Worm (Caenorhabditis elegans) whole organism, L2 larva: ENCODE measurements around the gene str-123.

Source experiments
- R02D3.7 ChIP-seq: fragments of 150-350 bp; optimal IDR thresholded peaks from 2 replicates; lab custom pipeline; 2014; ENCODE audit warnings: missing biosample characterization, missing genetic modification characterization
- ama-1 ChIP-seq: fragments of 150-350 bp; optimal IDR thresholded peaks from 2 replicates; lab custom pipeline; 2018; ENCODE audit warnings: inconsistent platforms
- blmp-1 ChIP-seq: sonication (generic microtip); optimal IDR thresholded peaks from 2 replicates; lab custom pipeline; 2017; ENCODE audit warnings: missing genetic modification characterization, mild to moderate bottlenecking, missing compliant biosample characterization, antibody characterized with exemption, moderate library complexity; ENCODE audit not compliant: insufficient read depth
- ceh-82 ChIP-seq: fragments of 150-350 bp; optimal IDR thresholded peaks from 2 replicates; lab custom pipeline; 2014; ENCODE audit warnings: missing biosample characterization, missing genetic modification characterization
- egl-27 ChIP-seq: sonication (generic microtip); optimal IDR thresholded peaks from 3 replicates; lab custom pipeline; 2017; ENCODE audit warnings: missing biosample characterization, missing genetic modification reagents, missing genetic modification characterization
- lin-11 ChIP-seq: fragments of 150-350 bp; sonication (generic microtip); optimal IDR thresholded peaks from 2 replicates; lab custom pipeline; 2014; ENCODE audit warnings: missing biosample characterization, missing genetic modification characterization, inconsistent platforms, mixed read lengths
- mbf-1 ChIP-seq: sonication (generic microtip); optimal IDR thresholded peaks from 2 replicates; lab custom pipeline; 2017; ENCODE audit warnings: missing biosample characterization, missing genetic modification characterization
- nhr-11 ChIP-seq: fragments of 150-350 bp; optimal IDR thresholded peaks from 2 replicates; lab custom pipeline; 2014; ENCODE audit warnings: missing biosample characterization, missing genetic modification characterization
- nhr-25 ChIP-seq: fragments of 150-350 bp; sonication (generic microtip); optimal IDR thresholded peaks from 3 replicates; lab custom pipeline; 2014; ENCODE audit warnings: missing biosample characterization, missing genetic modification characterization
- nhr-77 ChIP-seq: fragments of 150-350 bp; optimal IDR thresholded peaks from 2 replicates; lab custom pipeline; 2014; ENCODE audit warnings: missing biosample characterization, missing genetic modification characterization
- sem-4 ChIP-seq: fragments of 150-350 bp; optimal IDR thresholded peaks from 2 replicates; lab custom pipeline; 2014; ENCODE audit warnings: missing biosample characterization, missing genetic modification reagents, missing genetic modification characterization
- snpc-4 ChIP-seq: fragments of 150-350 bp; optimal IDR thresholded peaks from 2 replicates; lab custom pipeline; 2014; ENCODE audit warnings: missing biosample characterization, missing genetic modification characterization
- unc-62 ChIP-seq: fragments of 150-350 bp; optimal IDR thresholded peaks from 2 replicates; lab custom pipeline; 2014; ENCODE audit warnings: missing biosample characterization, missing genetic modification reagents, missing genetic modification characterization
- zag-1 ChIP-seq: fragments of 150-350 bp; optimal IDR thresholded peaks from 2 replicates; lab custom pipeline; 2014; ENCODE audit warnings: missing biosample characterization, missing genetic modification characterization

DNA sequence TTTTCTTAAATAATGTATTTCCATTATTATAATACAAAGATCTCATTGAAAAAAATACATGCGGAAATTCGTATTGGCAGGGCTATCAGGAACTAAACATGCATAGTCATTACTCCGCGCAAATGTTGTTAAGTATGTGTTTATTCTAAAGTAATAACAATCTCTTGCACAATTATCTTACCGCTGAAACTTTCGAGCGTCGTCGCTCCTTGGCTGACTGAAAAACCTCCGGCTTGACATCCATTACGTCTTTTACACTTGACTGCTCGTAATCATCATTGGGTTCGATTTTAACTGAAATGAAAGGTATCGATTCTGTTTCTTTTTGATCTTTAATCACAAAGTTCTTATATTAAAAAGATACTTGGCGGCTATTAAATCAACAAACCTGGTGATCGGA lies 9.7 kb downstream of the str-123 start:
- TF ChIP-seq blmp-1 = no peak
- TF ChIP-seq snpc-4 (tag; lab: Kevin White, UChicago) = no peak
- no peak for TF ChIP-seq nhr-11 (tag; lab: Kevin White, UChicago)
- TF ChIP-seq ceh-82 (tag; lab: Kevin White, UChicago) = no peak
- no peak for TF ChIP-seq ama-1 (lab: Kevin White, UChicago)
- no peak for TF ChIP-seq nhr-77 (tag; lab: Kevin White, UChicago)
- TF ChIP-seq lin-11 (tag; lab: Kevin White, UChicago) = no peak
- no peak for TF ChIP-seq zag-1 (tag; lab: Kevin White, UChicago)
- TF ChIP-seq mbf-1 (tag; lab: Kevin White, UChicago) = no peak
- TF ChIP-seq egl-27 = no peak
- TF ChIP-seq R02D3.7 (tag; lab: Kevin White, UChicago) = no peak
- TF ChIP-seq unc-62 (GFP tag; lab: Kevin White, UChicago) = no peak
- no peak for TF ChIP-seq nhr-25 (tag; lab: Kevin White, UChicago)
- no peak for TF ChIP-seq sem-4 (tag; lab: Kevin White, UChicago)
